Fruit fly (Drosophila melanogaster) Kc167 (cell line): ENCODE results near the gene Pif1B.

Source experiments
- Sin3A ChIP-seq: fragments of >200 bp; optimal IDR thresholded peaks from 2 replicates; lab custom pipeline; 2018; ENCODE audit warnings: missing external identifiers
- h ChIP-seq: fragments of >200 bp; optimal IDR thresholded peaks from 3 replicates; lab custom pipeline; 2018; ENCODE audit warnings: missing external identifiers
- insv ChIP-seq: fragments of >200 bp; optimal IDR thresholded peaks from 3 replicates; lab custom pipeline; 2018; ENCODE audit warnings: missing external identifiers
- psq ChIP-seq: fragments of >200 bp; optimal IDR thresholded peaks from 2 replicates; lab custom pipeline; 2017; ENCODE audit warnings: missing external identifiers
- ttk ChIP-seq: sonication (Bioruptor generic); optimal IDR thresholded peaks from 2 replicates; lab custom pipeline; 2017; ENCODE audit warnings: missing external identifiers

DNA sequence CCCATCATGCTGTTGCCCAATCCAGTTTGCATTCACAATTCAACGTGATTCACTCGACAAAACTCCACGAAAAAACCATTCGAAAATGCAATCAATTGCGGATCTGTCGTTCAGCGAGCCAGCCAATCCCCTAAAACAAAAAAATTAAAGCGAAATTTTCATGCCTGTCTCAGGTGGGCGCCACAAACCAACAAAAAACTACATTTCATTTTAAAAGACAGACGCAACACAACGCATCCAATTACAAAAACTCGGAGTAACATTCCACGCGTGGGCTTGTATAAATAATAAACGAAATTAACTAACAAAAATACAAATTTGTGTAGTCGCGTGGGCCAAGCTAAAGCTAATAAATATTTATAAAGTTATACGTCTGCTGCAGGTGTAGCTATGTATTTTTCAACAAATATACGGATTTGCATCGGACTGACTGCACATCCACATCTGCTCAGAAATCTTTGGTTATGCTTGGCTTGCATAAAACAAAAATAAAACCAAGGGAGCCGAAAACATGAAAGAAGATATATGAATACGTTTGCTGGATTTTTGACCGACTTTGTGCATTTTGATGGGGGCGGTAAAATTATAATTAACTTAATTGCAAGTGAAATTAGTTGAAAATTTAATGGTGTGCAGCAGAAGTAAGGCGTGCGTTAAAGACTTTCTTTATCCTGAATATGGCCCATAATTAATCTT, 43.1 kb upstream of the Pif1B start:
- no peak for TF ChIP-seq insv (lab: Kevin White, UChicago)
- no peak for TF ChIP-seq Sin3A (lab: Kevin White, UChicago)
- no peak for TF ChIP-seq h (lab: Kevin White, UChicago)
- TF ChIP-seq psq (lab: Kevin White, UChicago) = no peak
- TF ChIP-seq ttk (lab: Kevin White, UChicago) = no peak
